Fruit fly (Drosophila melanogaster) whole organism, embryonic: ENCODE data around the gene Polr3A.

Experiments used
- Ada2b ChIP-seq: fragments of 200-800 bp; sonication (Bioruptor generic); IDR thresholded peaks from 2 replicates; pipeline ENCODE4 v1.3.6; 2022; ENCODE audit warnings: missing biosample characterization, missing genetic modification characterization
- C15 ChIP-seq: fragments of 200-800 bp; sonication (Bioruptor generic); IDR thresholded peaks from 3 replicates; pipeline ENCODE4 v1.3.6; 2022; ENCODE audit warnings: missing biosample characterization, missing genetic modification characterization
- CG10267 ChIP-seq: fragments of 200-800 bp; sonication (Bioruptor generic); optimal IDR thresholded peaks from 2 replicates; lab custom pipeline; 2018; ENCODE audit warnings: missing biosample characterization, mild to moderate bottlenecking, missing genetic modification characterization, moderate library complexity
- CG10321 ChIP-seq: fragments of 200-800 bp; sonication (Bioruptor generic); IDR thresholded peaks from 2 replicates; pipeline ENCODE4 v1.3.6; 2022; ENCODE audit warnings: missing biosample characterization, missing genetic modification characterization
- CG11504 ChIP-seq: fragments of 200-800 bp; sonication (Bioruptor generic); optimal IDR thresholded peaks from 3 replicates; lab custom pipeline; 2019; ENCODE audit warnings: missing biosample characterization, mild to moderate bottlenecking, missing genetic modification characterization, moderate library complexity
- CG12104 ChIP-seq: fragments of 200-800 bp; sonication (Bioruptor generic); optimal IDR thresholded peaks from 3 replicates; lab custom pipeline; 2016; ENCODE audit warnings: missing biosample characterization, missing genetic modification characterization
- CG12236 ChIP-seq: fragments of 200-800 bp; sonication (Bioruptor generic); optimal IDR thresholded peaks from 2 replicates; lab custom pipeline; 2016; ENCODE audit warnings: missing biosample characterization, missing genetic modification characterization
- CG12942 ChIP-seq: fragments of 200-800 bp; sonication (Bioruptor generic); optimal IDR thresholded peaks from 3 replicates; lab custom pipeline; 2016; ENCODE audit warnings: missing biosample characterization, missing genetic modification characterization
- CG13287 ChIP-seq: fragments of 200-800 bp; sonication (Bioruptor generic); IDR thresholded peaks from 2 replicates; pipeline ENCODE4 v1.3.6; 2022; ENCODE audit warnings: missing biosample characterization, missing genetic modification characterization; ENCODE audit not compliant: partially characterized antibody
- CG13775 ChIP-seq: fragments of 200-800 bp; sonication (Bioruptor generic); optimal IDR thresholded peaks from 3 replicates; lab custom pipeline; 2017; ENCODE audit warnings: missing biosample characterization, mild to moderate bottlenecking, missing genetic modification characterization
- CG2889 ChIP-seq: fragments of 200-800 bp; sonication (Bioruptor generic); IDR thresholded peaks from 3 replicates; pipeline ENCODE4 v1.3.6; 2022; ENCODE audit warnings: missing biosample characterization, missing genetic modification characterization
- CG30020 ChIP-seq: fragments of 200-800 bp; optimal IDR thresholded peaks from 2 replicates; lab custom pipeline; 2019; ENCODE audit warnings: missing biosample characterization, mild to moderate bottlenecking, missing genetic modification characterization, moderate library complexity
- CG32532 ChIP-seq: fragments of 200-800 bp; sonication (Bioruptor generic); IDR thresholded peaks from 2 replicates; pipeline ENCODE4 v1.3.6; 2022; ENCODE audit warnings: missing biosample characterization, missing genetic modification characterization
- CG3726 ChIP-seq: fragments of 200-800 bp; sonication (Bioruptor generic); IDR thresholded peaks from 3 replicates; pipeline ENCODE4, ENCODE4 v1.3.6; 2022; ENCODE audit warnings: missing biosample characterization, missing genetic modification characterization
- CG3847 ChIP-seq: fragments of 200-800 bp; sonication (Bioruptor generic); IDR thresholded peaks from 2 replicates; pipeline ENCODE4 v1.3.6; 2022; ENCODE audit warnings: missing biosample characterization, missing genetic modification characterization
- CG4360 ChIP-seq: fragments of 200-800 bp; sonication (Bioruptor generic); IDR thresholded peaks from 2 replicates; pipeline ENCODE4 v1.3.6; 2022; ENCODE audit warnings: missing biosample characterization, missing genetic modification characterization
- CG4424 ChIP-seq: fragments of 200-800 bp; sonication (Bioruptor generic); optimal IDR thresholded peaks from 3 replicates; lab custom pipeline; 2016; ENCODE audit warnings: missing biosample characterization, missing genetic modification characterization
- CG4730 ChIP-seq: fragments of 200-800 bp; sonication (Bioruptor generic); IDR thresholded peaks from 2 replicates; pipeline ENCODE4 v1.3.6; 2022; ENCODE audit warnings: missing biosample characterization, missing genetic modification characterization
- CG6175 ChIP-seq: fragments of 200-800 bp; sonication (Bioruptor generic); IDR thresholded peaks from 3 replicates; pipeline ENCODE4 v1.3.6; 2022; ENCODE audit warnings: missing biosample characterization, missing genetic modification characterization
- CG7556 ChIP-seq: fragments of 200-800 bp; sonication (Bioruptor generic); optimal IDR thresholded peaks from 2 replicates; lab custom pipeline; 2017; ENCODE audit warnings: missing biosample characterization, mild to moderate bottlenecking, missing genetic modification characterization
- CG8281 ChIP-seq: fragments of 200-800 bp; sonication (Bioruptor generic); optimal IDR thresholded peaks from 2 replicates; lab custom pipeline; 2018; ENCODE audit warnings: missing biosample characterization, mild to moderate bottlenecking, missing genetic modification characterization, moderate library complexity
- Dek ChIP-seq: fragments of 200-800 bp; sonication (Bioruptor generic); optimal IDR thresholded peaks from 3 replicates; lab custom pipeline; 2019; ENCODE audit warnings: missing biosample characterization, mild to moderate bottlenecking, missing genetic modification characterization, moderate library complexity
- E2f2 ChIP-seq: fragments of 200-800 bp; sonication (Bioruptor generic); IDR thresholded peaks from 2 replicates; pipeline ENCODE4 v1.3.6; 2022; ENCODE audit warnings: missing biosample characterization, missing genetic modification characterization
- Fer2 ChIP-seq: fragments of 200-800 bp; sonication (Bioruptor generic); optimal IDR thresholded peaks from 2 replicates; lab custom pipeline; 2018; ENCODE audit warnings: missing biosample characterization, mild to moderate bottlenecking, missing genetic modification characterization, moderate library complexity
- MBD-R2 ChIP-seq: fragments of 200-800 bp; sonication (Bioruptor generic); IDR thresholded peaks from 2 replicates; pipeline ENCODE4 v1.3.6; 2022; ENCODE audit warnings: missing biosample characterization, missing genetic modification characterization
- MESR4 ChIP-seq: fragments of 200-800 bp; sonication (Bioruptor generic); optimal IDR thresholded peaks from 2 replicates; lab custom pipeline; 2018; ENCODE audit warnings: missing biosample characterization, mild to moderate bottlenecking, missing genetic modification characterization, moderate library complexity
- NfI ChIP-seq: fragments of 200-800 bp; sonication (Bioruptor generic); optimal IDR thresholded peaks from 3 replicates; lab custom pipeline; 2018; ENCODE audit warnings: missing biosample characterization, mild to moderate bottlenecking, missing genetic modification characterization, moderate library complexity
- PHDP ChIP-seq: fragments of 200-800 bp; sonication (Bioruptor generic); optimal IDR thresholded peaks from 3 replicates; lab custom pipeline; 2018; ENCODE audit warnings: missing biosample characterization, mild to moderate bottlenecking, missing genetic modification characterization, moderate library complexity
- Ssrp ChIP-seq: fragments of 200-800 bp; sonication (Bioruptor generic); optimal IDR thresholded peaks from 2 replicates; lab custom pipeline; 2018; ENCODE audit warnings: missing biosample characterization, mild to moderate bottlenecking, missing genetic modification characterization, moderate library complexity
- al ChIP-seq: fragments of 200-800 bp; sonication (Bioruptor generic); IDR thresholded peaks from 2 replicates; pipeline ENCODE4 v1.3.6; 2022; ENCODE audit warnings: missing biosample characterization, missing genetic modification characterization
- bab2 ChIP-seq: fragments of 200-800 bp; sonication (Bioruptor generic); optimal IDR thresholded peaks from 2 replicates; lab custom pipeline; 2016; ENCODE audit warnings: missing biosample characterization, missing genetic modification characterization
- bsh ChIP-seq, 2 experiments: fragments of 200-800 bp; sonication (Bioruptor generic); optimal IDR thresholded peaks; 2 replicates each; lab custom pipeline; 2017 to 2018; ENCODE audit warnings: mild to moderate bottlenecking in 2 of 2, missing biosample characterization in 2 of 2, missing genetic modification characterization in 2 of 2, moderate library complexity in 1 of 2
- ci ChIP-seq: fragments of 200-800 bp; sonication (Bioruptor generic); IDR thresholded peaks from 3 replicates; pipeline ENCODE4 v1.3.6; 2022; ENCODE audit warnings: missing biosample characterization, missing genetic modification characterization
- crc ChIP-seq: fragments of 200-800 bp; sonication (Bioruptor generic); optimal IDR thresholded peaks from 2 replicates; lab custom pipeline; 2016; ENCODE audit warnings: missing biosample characterization, missing genetic modification characterization
- en ChIP-seq: fragments of 200-800 bp; sonication (Bioruptor generic); optimal IDR thresholded peaks from 2 replicates; lab custom pipeline; 2016; ENCODE audit warnings: missing biosample characterization, missing genetic modification characterization
- klu ChIP-seq: fragments of 200-800 bp; sonication (Bioruptor generic); IDR thresholded peaks from 2 replicates; pipeline ENCODE4 v1.3.6; 2022; ENCODE audit warnings: missing biosample characterization, missing genetic modification characterization
- lmd ChIP-seq: fragments of 200-800 bp; sonication (Bioruptor generic); IDR thresholded peaks from 2 replicates; pipeline ENCODE4 v1.3.6; 2022; ENCODE audit warnings: missing biosample characterization, missing genetic modification characterization
- maf-S ChIP-seq: fragments of 200-800 bp; sonication (Bioruptor generic); optimal IDR thresholded peaks from 2 replicates; lab custom pipeline; 2016; ENCODE audit warnings: missing biosample characterization, missing genetic modification characterization
- nau ChIP-seq: fragments of 200-800 bp; sonication (Bioruptor generic); optimal IDR thresholded peaks from 3 replicates; lab custom pipeline; 2017; ENCODE audit warnings: missing biosample characterization, mild to moderate bottlenecking, missing genetic modification characterization, missing genetic modification reagents
- p53 ChIP-seq: fragments of 200-800 bp; sonication (Bioruptor generic); optimal IDR thresholded peaks from 2 replicates; lab custom pipeline; 2016; ENCODE audit warnings: missing biosample characterization, missing genetic modification characterization
- pfk ChIP-seq: fragments of 200-800 bp; sonication (Bioruptor generic); optimal IDR thresholded peaks from 2 replicates; lab custom pipeline; 2018; ENCODE audit warnings: missing biosample characterization, mild to moderate bottlenecking, missing genetic modification characterization, moderate library complexity
- sens ChIP-seq: fragments of 200-800 bp; sonication (Bioruptor generic); peaks from one replicate; lab custom pipeline; 2016; ENCODE audit warnings: missing biosample characterization, missing genetic modification characterization
- sisA ChIP-seq: fragments of 200-800 bp; sonication (Bioruptor generic); IDR thresholded peaks from 2 replicates; pipeline ENCODE4 v1.3.6; 2022; ENCODE audit warnings: missing biosample characterization, missing genetic modification characterization
- tap ChIP-seq: fragments of 200-800 bp; optimal IDR thresholded peaks from 3 replicates; lab custom pipeline; 2019; ENCODE audit warnings: missing biosample characterization, mild to moderate bottlenecking, missing genetic modification characterization, moderate library complexity
- tgo ChIP-seq: fragments of 200-800 bp; sonication (Bioruptor generic); IDR thresholded peaks from 3 replicates; pipeline ENCODE4 v1.3.6; 2022; ENCODE audit warnings: missing biosample characterization, missing genetic modification characterization
- tna ChIP-seq: fragments of 200-800 bp; sonication (Bioruptor generic); IDR thresholded peaks from 2 replicates; pipeline ENCODE4 v1.3.6; 2022; ENCODE audit warnings: missing biosample characterization, missing genetic modification characterization; ENCODE audit not compliant: partially characterized antibody
- ttk ChIP-seq: fragments of 200-800 bp; sonication (Bioruptor generic); IDR thresholded peaks from 2 replicates; pipeline ENCODE4 v2.1.2; 2022; ENCODE audit warnings: missing biosample characterization, missing genetic modification characterization
- tx ChIP-seq: fragments of 200-800 bp; sonication (Bioruptor generic); optimal IDR thresholded peaks from 2 replicates; lab custom pipeline; 2016; ENCODE audit warnings: missing biosample characterization, missing genetic modification characterization
- wdn ChIP-seq: fragments of 200-800 bp; sonication (Bioruptor generic); IDR thresholded peaks from 2 replicates; pipeline ENCODE4 v1.3.6; 2022; ENCODE audit warnings: missing biosample characterization, missing genetic modification characterization
- yki ChIP-seq: fragments of >200 bp; optimal IDR thresholded peaks from 3 replicates; lab custom pipeline; 2018
- zen2 ChIP-seq: fragments of 200-800 bp; sonication (Bioruptor generic); IDR thresholded peaks from 3 replicates; pipeline ENCODE4 v1.3.6; 2022; ENCODE audit warnings: missing biosample characterization, missing genetic modification characterization; ENCODE audit not compliant: partially characterized antibody
- zfh1 ChIP-seq: fragments of 200-800 bp; sonication (Bioruptor generic); IDR thresholded peaks from 3 replicates; pipeline ENCODE4 v1.3.6; 2022; ENCODE audit warnings: missing biosample characterization, missing genetic modification characterization

Gene Polr3A

DNA sequence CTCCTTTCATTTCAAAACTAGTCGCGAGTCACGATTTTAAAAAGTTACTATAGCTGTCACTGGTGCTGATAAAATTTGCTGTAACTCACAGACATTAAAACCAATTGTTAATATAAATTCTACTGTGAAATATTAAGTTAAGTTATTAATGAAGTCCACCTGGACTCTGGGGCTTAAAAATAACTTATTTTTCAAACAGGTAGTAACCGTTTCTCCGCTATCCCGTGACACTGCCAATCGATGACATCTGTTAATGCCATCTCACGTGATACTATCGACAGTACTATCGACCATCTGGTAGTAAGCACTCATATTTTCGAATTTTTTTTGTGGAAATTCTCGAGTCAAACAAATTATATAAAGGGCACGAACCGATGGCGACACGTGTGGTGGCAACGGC, 28.8 kb upstream of the Polr3A start, which contains the start of the genes CG12379 and MagR (continued):
- TF ChIP-seq nau (GFP tag; lab: Kevin White, UChicago) (no peak), CG12942 (GFP tag; lab: Kevin White, UChicago) (peak; percentile 3), CG11504 (tag; lab: Kevin White, UChicago) (no peak), ci (GFP tag; lab: Robert Waterston, UW) (no peak), tap (tag; lab: Kevin White, UChicago) (no peak), bab2 (GFP tag; lab: Kevin White, UChicago) (peak; percentile 59), CG8281 (tag; lab: Kevin White, UChicago) (no peak), Ada2b (GFP tag; lab: Robert Waterston, UW) (0 out of 2 replicates have a peak, but pooled peaks have one; percentile 9), NfI (GFP tag; lab: Kevin White, UChicago) (peak; percentile 56), tx (GFP tag; lab: Kevin White, UChicago) (peak; percentile 67), CG10321 (GFP tag; lab: Robert Waterston, UW) (no peak), yki (lab: Kevin White, UChicago) (no peak), MBD-R2 (peak; percentile 48; the same call in 1 of the 2 replicates), CG2889 (GFP tag; lab: Robert Waterston, UW) (no peak), lmd (GFP tag; lab: Robert Waterston, UW) (peak; percentile 62), maf-S (GFP tag; lab: Kevin White, UChicago) (peak; percentile 29), E2f2 (GFP tag; lab: Robert Waterston, UW) (peak; percentile 34; the same call in 1 of the 2 replicates), CG3726 (no peak), CG12236 (GFP tag; lab: Kevin White, UChicago) (peak; percentile 2), CG12104 (GFP tag; lab: Kevin White, UChicago) (peak; percentile 46), PHDP (tag; lab: Kevin White, UChicago) (peak; percentile 30), CG10267 (tag; lab: Kevin White, UChicago) (peak; percentile 52), bsh (GFP tag; optimal IDR thresholded peaks at IDR 0.05; lab: Kevin White, UChicago) (peak in 1 of 2 experiments; percentile 7), C15 (no peak), tna (GFP tag; lab: Robert Waterston, UW) (no peak), sisA (peak; percentile 58), CG13775 (GFP tag; lab: Kevin White, UChicago) (peak; percentile 59), MESR4 (no peak), crc (GFP tag; lab: Kevin White, UChicago) (peak; percentile 35), tgo (GFP tag; lab: Robert Waterston, UW) (peak; percentile 42; the same call in 1 of the 3 replicates), CG4424 (GFP tag; lab: Kevin White, UChicago) (peak; percentile 49), en (no peak), CG7556 (GFP tag; lab: Kevin White, UChicago) (no peak), Fer2 (tag; lab: Kevin White, UChicago) (peak; percentile 57), Ssrp (tag; lab: Kevin White, UChicago) (peak; percentile 44), CG4730 (GFP tag; lab: Robert Waterston, UW) (no peak), CG30020 (tag; lab: Kevin White, UChicago) (peak; percentile 75), CG6175 (GFP tag; lab: Robert Waterston, UW) (no peak), CG4360 (no peak), CG32532 (GFP tag; lab: Robert Waterston, UW) (peak; percentile 46; the same call in 1 of the 2 replicates), Dek (tag; lab: Kevin White, UChicago) (no peak), klu (GFP tag; lab: Robert Waterston, UW) (peak; percentile 48; the same call in 1 of the 2 replicates), p53 (GFP tag; lab: Kevin White, UChicago) (no peak), CG3847 (GFP tag; lab: Robert Waterston, UW) (peak; percentile 71), ttk (GFP tag; lab: Robert Waterston, UW) (no peak), zfh1 (GFP tag; lab: Robert Waterston, UW) (0 out of 3 replicates have a peak, but pooled peaks have one; percentile 6), CG13287 (GFP tag; lab: Robert Waterston, UW) (peak; percentile 78), al (GFP tag; lab: Robert Waterston, UW) (peak; percentile 65), zen2 (GFP tag; lab: Robert Waterston, UW) (peak; percentile 37; the same call in 1 of the 3 replicates), pfk (GFP tag; lab: Kevin White, UChicago) (no peak), wdn (GFP tag; lab: Robert Waterston, UW) (no peak), sens (GFP tag; lab: Kevin White, UChicago) (peak; percentile 93)
